Worm (Caenorhabditis elegans) whole organism, L4 larva: ENCODE results near the gene nstp-6.

Experiments
- F10B5.3 ChIP-seq: sonication (generic microtip); optimal IDR thresholded peaks from 2 replicates; lab custom pipeline; 2016; ENCODE audit warnings: mild to moderate bottlenecking, missing genetic modification characterization, missing compliant biosample characterization
- F44E2.7 ChIP-seq: fragments of 200-800 bp; sonication (Bioruptor generic); IDR thresholded peaks from 2 replicates; pipeline ENCODE4 v2.1.2; 2022; ENCODE audit warnings: missing genetic modification characterization, missing compliant biosample characterization
- T20F7.1 ChIP-seq: fragments of 200-800 bp; sonication (Bioruptor generic); optimal IDR thresholded peaks from 2 replicates; lab custom pipeline; 2018; ENCODE audit warnings: mild to moderate bottlenecking, missing genetic modification characterization, missing compliant biosample characterization
- T26A8.4 ChIP-seq: fragments of 200-800 bp; sonication (Bioruptor generic); IDR thresholded peaks from 2 replicates; pipeline ENCODE4 v1.3.6; 2022; ENCODE audit warnings: missing genetic modification characterization, missing compliant biosample characterization
- Y105C5A.15 ChIP-seq: fragments of 200-800 bp; sonication (Bioruptor generic); IDR thresholded peaks from 2 replicates; pipeline ENCODE4 v1.3.6; 2022; ENCODE audit warnings: missing genetic modification characterization, missing compliant biosample characterization
- Y48G9A.11 ChIP-seq: fragments of 200-800 bp; sonication (Bioruptor generic); IDR thresholded peaks from 2 replicates; pipeline ENCODE4 v1.3.6; 2022; ENCODE audit warnings: missing genetic modification reagents, missing genetic modification characterization, missing compliant biosample characterization
- Y5F2A.4 ChIP-seq: fragments of 200-800 bp; sonication (Bioruptor generic); optimal IDR thresholded peaks from 2 replicates; lab custom pipeline; 2018; ENCODE audit warnings: mild to moderate bottlenecking, missing genetic modification characterization, missing compliant biosample characterization
- Y75B8A.6 ChIP-seq: fragments of 200-800 bp; sonication (Bioruptor generic); IDR thresholded peaks from 2 replicates; pipeline ENCODE4 v1.3.6; 2022; ENCODE audit warnings: missing genetic modification reagents, missing genetic modification characterization, missing compliant biosample characterization
- ZK546.5 ChIP-seq, 2 experiments: sonication (generic microtip); optimal IDR thresholded peaks; 2 replicates each; lab custom pipeline; 2017; ENCODE audit warnings: missing biosample characterization in 2 of 2, missing genetic modification characterization in 2 of 2
- aha-1 ChIP-seq: fragments of 150-350 bp; peaks from one replicate; lab custom pipeline; 2014; ENCODE audit warnings: missing biosample characterization, missing genetic modification characterization
- ceh-82 ChIP-seq: sonication (generic microtip); optimal IDR thresholded peaks from 2 replicates; lab custom pipeline; 2017; ENCODE audit warnings: missing biosample characterization, missing genetic modification characterization
- ctbp-1 ChIP-seq: fragments of 200-800 bp; sonication (Bioruptor generic); IDR thresholded peaks from 2 replicates; pipeline ENCODE4 v1.3.6; 2022; ENCODE audit warnings: missing genetic modification reagents, missing genetic modification characterization, missing compliant biosample characterization
- dmd-6 ChIP-seq: fragments of 200-800 bp; sonication (Bioruptor generic); IDR thresholded peaks from 2 replicates; pipeline ENCODE4 v1.3.6; 2022; ENCODE audit warnings: missing genetic modification reagents, missing genetic modification characterization, missing compliant biosample characterization
- dpl-1 ChIP-seq: fragments of 150-350 bp; optimal IDR thresholded peaks from 2 replicates; lab custom pipeline; 2014; ENCODE audit warnings: missing biosample characterization, missing genetic modification reagents, missing genetic modification characterization
- dve-1 ChIP-seq: sonication (generic microtip); optimal IDR thresholded peaks from 2 replicates; lab custom pipeline; 2017; ENCODE audit warnings: antibody characterized with exemption, mild to moderate bottlenecking, missing genetic modification characterization, missing compliant biosample characterization; ENCODE audit not compliant: insufficient read depth
- egl-43 ChIP-seq: fragments of 200-800 bp; sonication (Bioruptor generic); IDR thresholded peaks from 2 replicates; pipeline ENCODE4 v1.3.6; 2022; ENCODE audit warnings: missing genetic modification reagents, missing genetic modification characterization, missing compliant biosample characterization
- fos-1 ChIP-seq: fragments of 150-350 bp; optimal IDR thresholded peaks from 2 replicates; lab custom pipeline; 2014; ENCODE audit warnings: missing biosample characterization, missing genetic modification characterization
- gei-8 ChIP-seq: fragments of 200-800 bp; sonication (Bioruptor generic); optimal IDR thresholded peaks from 2 replicates; lab custom pipeline; 2018; ENCODE audit warnings: mild to moderate bottlenecking, missing genetic modification characterization, missing compliant biosample characterization
- hif-1 ChIP-seq, 2 experiments: sonication (generic microtip); optimal IDR thresholded peaks; 2 replicates each; lab custom pipeline; 2016 to 2017; ENCODE audit warnings: missing compliant biosample characterization in 2 of 2, missing genetic modification characterization in 2 of 2, missing genetic modification reagents in 2 of 2, missing genotype in 2 of 2, mild to moderate bottlenecking in 1 of 2
- hlh-11 ChIP-seq: fragments of 200-800 bp; sonication (Bioruptor generic); optimal IDR thresholded peaks from 2 replicates; lab custom pipeline; 2018; ENCODE audit warnings: mild to moderate bottlenecking, missing genetic modification characterization, missing compliant biosample characterization
- hmg-1.1 ChIP-seq: fragments of 200-800 bp; sonication (Bioruptor generic); IDR thresholded peaks from 2 replicates; pipeline ENCODE4 v1.3.6; 2022; ENCODE audit warnings: missing genetic modification reagents, missing genetic modification characterization, missing compliant biosample characterization
- lin-1 ChIP-seq: fragments of 200-800 bp; sonication (Bioruptor generic); IDR thresholded peaks from 2 replicates; pipeline ENCODE4 v1.3.6; 2022; ENCODE audit warnings: missing genetic modification reagents, missing genetic modification characterization, missing compliant biosample characterization
- lin-13 ChIP-seq: fragments of 150-350 bp; optimal IDR thresholded peaks from 2 replicates; lab custom pipeline; 2014; ENCODE audit warnings: missing biosample characterization, missing genetic modification reagents, missing genetic modification characterization
- lin-29 ChIP-seq: fragments of 200-800 bp; sonication (Bioruptor generic); IDR thresholded peaks from 2 replicates; pipeline ENCODE4 v1.3.6; 2022; ENCODE audit warnings: missing genetic modification reagents, missing genetic modification characterization, missing compliant biosample characterization
- lin-38 ChIP-seq: fragments of 200-800 bp; sonication (Bioruptor generic); IDR thresholded peaks from 2 replicates; pipeline ENCODE4 v1.3.6; 2022; ENCODE audit warnings: missing genetic modification reagents, missing genetic modification characterization, missing compliant biosample characterization
- lsy-2 ChIP-seq, 2 experiments: fragments of 150-350 bp in 1 of 2; sonication (generic microtip) in 1 of 2; optimal IDR thresholded peaks; 2 replicates each; lab custom pipeline; 2014 to 2017; ENCODE audit warnings: missing biosample characterization in 2 of 2, missing genetic modification characterization in 2 of 2
- mdl-1 ChIP-seq, 2 experiments: fragments of 150-350 bp in 1 of 2; sonication (generic microtip) in 1 of 2; optimal IDR thresholded peaks; 2 replicates each; lab custom pipeline; 2014 to 2017; ENCODE audit warnings: missing biosample characterization in 2 of 2, missing genetic modification characterization in 2 of 2
- mes-2 ChIP-seq: sonication (generic microtip); optimal IDR thresholded peaks from 2 replicates; lab custom pipeline; 2016; ENCODE audit warnings: missing genotype, mild to moderate bottlenecking, missing genetic modification characterization, missing compliant biosample characterization; ENCODE audit not compliant: poor library complexity, severe bottlenecking
- nhr-111 ChIP-seq: fragments of 200-800 bp; sonication (Bioruptor generic); optimal IDR thresholded peaks from 2 replicates; lab custom pipeline; 2018; ENCODE audit warnings: mild to moderate bottlenecking, missing genetic modification characterization, missing compliant biosample characterization
- nhr-28 ChIP-seq: fragments of 150-350 bp; optimal IDR thresholded peaks from 2 replicates; lab custom pipeline; 2014; ENCODE audit warnings: missing biosample characterization, missing genetic modification characterization
- nhr-41 ChIP-seq: fragments of 200-800 bp; sonication (Bioruptor generic); IDR thresholded peaks from 2 replicates; pipeline ENCODE4 v1.3.6; 2022; ENCODE audit warnings: missing genetic modification reagents, missing genetic modification characterization, missing compliant biosample characterization
- nhr-42 ChIP-seq: fragments of 200-800 bp; sonication (Bioruptor generic); IDR thresholded peaks from 2 replicates; pipeline ENCODE4 v1.3.6; 2022; ENCODE audit warnings: missing genetic modification characterization, missing compliant biosample characterization
- nhr-76 ChIP-seq: fragments of 150-350 bp; optimal IDR thresholded peaks from 2 replicates; lab custom pipeline; 2014; ENCODE audit warnings: missing biosample characterization, missing genetic modification characterization
- pqm-1 ChIP-seq: sonication (generic microtip); optimal IDR thresholded peaks from 2 replicates; lab custom pipeline; 2017; ENCODE audit warnings: missing biosample characterization, missing genetic modification characterization
- rbr-2 ChIP-seq: sonication (generic microtip); optimal IDR thresholded peaks from 2 replicates; lab custom pipeline; 2016; ENCODE audit warnings: missing genotype, missing genetic modification characterization, missing compliant biosample characterization
- saeg-2 ChIP-seq: fragments of 200-800 bp; sonication (Bioruptor generic); IDR thresholded peaks from 2 replicates; pipeline ENCODE4 v1.3.6; 2022; ENCODE audit warnings: missing genetic modification reagents, missing genetic modification characterization, missing compliant biosample characterization
- spr-1 ChIP-seq: sonication (generic microtip); optimal IDR thresholded peaks from 2 replicates; lab custom pipeline; 2016; ENCODE audit warnings: mild to moderate bottlenecking, missing genetic modification characterization, missing compliant biosample characterization
- spr-3 ChIP-seq: fragments of 200-800 bp; sonication (Bioruptor generic); optimal IDR thresholded peaks from 2 replicates; lab custom pipeline; 2018; ENCODE audit warnings: mild to moderate bottlenecking, missing genetic modification characterization, missing compliant biosample characterization
- unc-130 ChIP-seq: sonication (generic microtip); optimal IDR thresholded peaks from 2 replicates; lab custom pipeline; 2016; ENCODE audit warnings: missing genetic modification reagents, missing genetic modification characterization, missing compliant biosample characterization
- unc-39 ChIP-seq: sonication (generic microtip); optimal IDR thresholded peaks from 2 replicates; lab custom pipeline; 2017; ENCODE audit warnings: missing biosample characterization, missing genetic modification characterization
- unc-62 ChIP-seq, 3 experiments: fragments of 150-350 bp in 1 of 3; sonication (generic microtip); optimal IDR thresholded peaks in 2 of 3; peaks in 1 of 3; 1 replicate in 1 of 3; 2 replicates in 2 of 3; lab custom pipeline; 2014 to 2017; ENCODE audit warnings: missing biosample characterization in 3 of 3, missing genetic modification characterization in 3 of 3, missing genetic modification reagents in 3 of 3, missing genotype in 1 of 3
- zfp-2 ChIP-seq: sonication (generic microtip); optimal IDR thresholded peaks from 2 replicates; lab custom pipeline; 2016; ENCODE audit warnings: mild to moderate bottlenecking, missing genetic modification characterization, missing compliant biosample characterization
- zip-11 ChIP-seq: fragments of 200-800 bp; sonication (Bioruptor generic); IDR thresholded peaks from 2 replicates; pipeline ENCODE4 v1.3.6; 2022; ENCODE audit warnings: missing genetic modification characterization, missing compliant biosample characterization
- ztf-11 ChIP-seq: fragments of 150-350 bp; optimal IDR thresholded peaks from 2 replicates; lab custom pipeline; 2014; ENCODE audit warnings: missing biosample characterization, missing genetic modification characterization
- ztf-7 ChIP-seq: fragments of 150-350 bp; optimal IDR thresholded peaks from 2 replicates; lab custom pipeline; 2014; ENCODE audit warnings: missing biosample characterization, missing genetic modification characterization

The nstp-6 gene

ce11 chrIV:3539253-3539652, 8.1 kb downstream of the nstp-6 start:
- peak; percentile 11 for TF ChIP-seq dpl-1 (GFP tag; lab: Kevin White, UChicago)
- TF ChIP-seq lin-13: no peak
- no peak for TF ChIP-seq ZK546.5 (tag; optimal IDR thresholded peaks at IDR 0.05; lab: Kevin White, UChicago)
- TF ChIP-seq lin-38 (GFP tag; lab: Robert Waterston, UW): peak; percentile 69
- no peak for TF ChIP-seq pqm-1 (tag; lab: Kevin White, UChicago)
- no peak for TF ChIP-seq gei-8 (GFP tag; lab: Kevin White, UChicago)
- no peak for TF ChIP-seq dve-1
- TF ChIP-seq Y105C5A.15 (GFP tag; lab: Robert Waterston, UW): no peak
- no peak for TF ChIP-seq mdl-1 (tag; optimal IDR thresholded peaks at IDR 0.05; lab: Kevin White, UChicago)

- TF ChIP-seq nhr-41 (GFP tag; lab: Robert Waterston, UW) (no peak), zfp-2 (tag; lab: Kevin White, UChicago) (no peak), T26A8.4 (GFP tag; lab: Robert Waterston, UW) (no peak), nhr-28 (tag; lab: Kevin White, UChicago) (no peak), ceh-82 (tag; lab: Kevin White, UChicago) (no peak), lin-29 (GFP tag; lab: Robert Waterston, UW) (no peak), F44E2.7 (no peak), saeg-2 (GFP tag; lab: Robert Waterston, UW) (no peak), lsy-2 (tag; optimal IDR thresholded peaks at IDR 0.05; lab: Kevin White, UChicago) (peak in 1 of 2 experiments; percentile 37), unc-62 (GFP tag; optimal IDR thresholded peaks at IDR 0.05 in 1 of 2; lab: Kevin White, UChicago) (no peak), unc-62 (tag; optimal IDR thresholded peaks at IDR 0.05; lab: Kevin White, UChicago) (no peak), Y5F2A.4 (no peak), ztf-11 (tag; lab: Kevin White, UChicago) (no peak), zip-11 (no peak), spr-1 (no peak), rbr-2 (tag; lab: Kevin White, UChicago) (no peak), spr-3 (GFP tag; lab: Kevin White, UChicago) (no peak), T20F7.1 (GFP tag; lab: Kevin White, UChicago) (no peak), nhr-111 (GFP tag; lab: Kevin White, UChicago) (no peak), nhr-42 (GFP tag; lab: Robert Waterston, UW) (no peak), hmg-1.1 (GFP tag; lab: Robert Waterston, UW) (no peak), Y48G9A.11 (GFP tag; lab: Robert Waterston, UW) (no peak), nhr-76 (tag; lab: Kevin White, UChicago) (no peak), dpl-1 (GFP tag; lab: Kevin White, UChicago) (peak; percentile 34), lin-1 (no peak), Y75B8A.6 (no peak), unc-39 (tag; lab: Kevin White, UChicago) (no peak), ztf-7 (tag; lab: Kevin White, UChicago) (no peak), gei-8 (GFP tag; lab: Kevin White, UChicago) (no peak), lin-38 (GFP tag; lab: Robert Waterston, UW) (peak; percentile 73), fos-1 (tag; lab: Kevin White, UChicago) (no peak), aha-1 (peak; percentile 72), hlh-11 (tag; lab: Kevin White, UChicago) (no peak), hif-1 (tag; optimal IDR thresholded peaks at IDR 0.05; lab: Kevin White, UChicago) (no peak), egl-43 (GFP tag; lab: Robert Waterston, UW) (no peak), unc-130 (no peak), ctbp-1 (GFP tag; lab: Robert Waterston, UW) (no peak), mes-2 (tag; lab: Kevin White, UChicago) (peak; percentile 18), F10B5.3 (tag; lab: Kevin White, UChicago) (no peak), dmd-6 (GFP tag; lab: Robert Waterston, UW) (no peak)
Observed at ce11 chrIV:3532989-3533388, 14.4 kb downstream of the nstp-6 start.
